Worm (Caenorhabditis elegans) whole organism, late embryonic: ENCODE measurements around the gene Y75B8A.39.

ENCODE experiments used
- C08G9.2 ChIP-seq: sonication (generic microtip); optimal IDR thresholded peaks from 2 replicates; lab custom pipeline; 2016; ENCODE audit warnings: mild to moderate bottlenecking, missing genetic modification characterization, moderate library complexity, missing compliant biosample characterization
- C38D4.7 ChIP-seq: fragments of 200-800 bp; sonication (Bioruptor generic); optimal IDR thresholded peaks from 2 replicates; lab custom pipeline; 2018; ENCODE audit warnings: mild to moderate bottlenecking, missing genetic modification characterization, moderate library complexity, missing compliant biosample characterization
- F13H6.1 ChIP-seq: sonication (generic microtip); optimal IDR thresholded peaks from 2 replicates; lab custom pipeline; 2016; ENCODE audit warnings: missing genetic modification characterization, missing compliant biosample characterization
- K09A11.1 ChIP-seq: sonication (generic microtip); optimal IDR thresholded peaks from 2 replicates; lab custom pipeline; 2017; ENCODE audit warnings: antibody characterized with exemption, mild to moderate bottlenecking, missing genetic modification characterization, missing compliant biosample characterization; ENCODE audit not compliant: insufficient read depth
- Y22D7AL.16 ChIP-seq: sonication (generic microtip); optimal IDR thresholded peaks from 2 replicates; lab custom pipeline; 2016; ENCODE audit warnings: missing genetic modification characterization, missing compliant biosample characterization
- ama-1 ChIP-seq: fragments of 150-350 bp; optimal IDR thresholded peaks from 2 replicates; lab custom pipeline; 2014
- ceh-2 ChIP-seq: sonication (generic microtip); optimal IDR thresholded peaks from 2 replicates; lab custom pipeline; 2016; ENCODE audit warnings: missing genotype, missing genetic modification characterization, missing compliant biosample characterization
- ceh-30 ChIP-seq: fragments of 150-350 bp; optimal IDR thresholded peaks from 2 replicates; lab custom pipeline; 2014; ENCODE audit warnings: missing biosample characterization, missing genetic modification characterization
- ceh-31 ChIP-seq: sonication (generic microtip); optimal IDR thresholded peaks from 2 replicates; lab custom pipeline; 2016; ENCODE audit warnings: missing genetic modification characterization, missing compliant biosample characterization
- ceh-34 ChIP-seq: sonication (generic microtip); optimal IDR thresholded peaks from 2 replicates; lab custom pipeline; 2016; ENCODE audit warnings: mild to moderate bottlenecking, missing genetic modification characterization, missing compliant biosample characterization
- ceh-6 ChIP-seq: fragments of 200-800 bp; sonication (Bioruptor generic); optimal IDR thresholded peaks from 2 replicates; lab custom pipeline; 2018; ENCODE audit warnings: mild to moderate bottlenecking, missing genetic modification characterization, missing compliant biosample characterization
- ceh-9 ChIP-seq: sonication (generic microtip); optimal IDR thresholded peaks from 2 replicates; lab custom pipeline; 2016; ENCODE audit warnings: mild to moderate bottlenecking, missing genetic modification characterization, inconsistent platforms, missing compliant biosample characterization
- che-1 ChIP-seq: sonication (generic microtip); optimal IDR thresholded peaks from 2 replicates; lab custom pipeline; 2016; ENCODE audit warnings: mild to moderate bottlenecking, missing genetic modification characterization, missing compliant biosample characterization
- dmd-4 ChIP-seq: sonication (generic microtip); optimal IDR thresholded peaks from 2 replicates; lab custom pipeline; 2016; ENCODE audit warnings: borderline replicate concordance, missing genetic modification characterization, missing compliant biosample characterization
- elt-4 ChIP-seq: sonication (generic microtip); optimal IDR thresholded peaks from 2 replicates; lab custom pipeline; 2016; ENCODE audit warnings: missing genetic modification characterization, missing compliant biosample characterization
- ets-4 ChIP-seq: sonication (generic microtip); optimal IDR thresholded peaks from 2 replicates; lab custom pipeline; 2016; ENCODE audit warnings: missing genetic modification characterization, missing compliant biosample characterization
- eyg-1 ChIP-seq: sonication (generic microtip); optimal IDR thresholded peaks from 2 replicates; lab custom pipeline; 2016; ENCODE audit warnings: missing genotype, missing genetic modification characterization, missing compliant biosample characterization
- fkh-10 ChIP-seq: fragments of 150-350 bp; optimal IDR thresholded peaks from 2 replicates; lab custom pipeline; 2014; ENCODE audit warnings: missing biosample characterization, missing genetic modification reagents, missing genetic modification characterization
- fkh-6 ChIP-seq: sonication (generic microtip); optimal IDR thresholded peaks from 2 replicates; lab custom pipeline; 2016; ENCODE audit warnings: missing genetic modification characterization, missing compliant biosample characterization
- hlh-13 ChIP-seq: fragments of 200-800 bp; sonication (Bioruptor generic); optimal IDR thresholded peaks from 2 replicates; lab custom pipeline; 2018; ENCODE audit warnings: mild to moderate bottlenecking, missing genetic modification characterization, missing compliant biosample characterization
- hlh-6 ChIP-seq: sonication (generic microtip); optimal IDR thresholded peaks from 2 replicates; lab custom pipeline; 2016; ENCODE audit warnings: missing genotype, missing genetic modification characterization, missing compliant biosample characterization
- hlh-8 ChIP-seq: sonication (generic microtip); optimal IDR thresholded peaks from 2 replicates; lab custom pipeline; 2016; ENCODE audit warnings: missing genotype, missing genetic modification characterization, missing compliant biosample characterization
- lim-6 ChIP-seq: sonication (generic microtip); optimal IDR thresholded peaks from 2 replicates; lab custom pipeline; 2016; ENCODE audit warnings: missing genetic modification characterization, missing compliant biosample characterization
- lin-11 ChIP-seq: fragments of 200-800 bp; sonication (Bioruptor generic); optimal IDR thresholded peaks from 2 replicates; lab custom pipeline; 2018; ENCODE audit warnings: mild to moderate bottlenecking, missing genetic modification characterization, missing compliant biosample characterization
- mec-3 ChIP-seq: sonication (generic microtip); optimal IDR thresholded peaks from 2 replicates; lab custom pipeline; 2016; ENCODE audit warnings: borderline replicate concordance, missing genetic modification characterization, missing compliant biosample characterization
- nfya-1 ChIP-seq: sonication (generic microtip); optimal IDR thresholded peaks from 2 replicates; lab custom pipeline; 2017; ENCODE audit warnings: missing genetic modification characterization, mild to moderate bottlenecking, missing compliant biosample characterization, antibody characterized with exemption, moderate library complexity
- nhr-232 ChIP-seq: sonication (generic microtip); optimal IDR thresholded peaks from 2 replicates; lab custom pipeline; 2016; ENCODE audit warnings: missing genetic modification characterization, missing compliant biosample characterization
- pag-3 ChIP-seq: sonication (generic microtip); optimal IDR thresholded peaks from 2 replicates; lab custom pipeline; 2016; ENCODE audit warnings: missing compliant biosample characterization, missing genetic modification characterization, borderline replicate concordance
- pax-1 ChIP-seq: fragments of 150-350 bp; optimal IDR thresholded peaks from 2 replicates; lab custom pipeline; 2014; ENCODE audit warnings: missing biosample characterization, missing genetic modification characterization
- pha-2 ChIP-seq: sonication (generic microtip); optimal IDR thresholded peaks from 2 replicates; lab custom pipeline; 2017; ENCODE audit warnings: mild to moderate bottlenecking, missing genetic modification characterization, missing compliant biosample characterization
- pqm-1 ChIP-seq: sonication (generic microtip); optimal IDR thresholded peaks from 2 replicates; lab custom pipeline; 2016; ENCODE audit warnings: missing genetic modification characterization, missing compliant biosample characterization
- ref-2 ChIP-seq: sonication (generic microtip); optimal IDR thresholded peaks from 2 replicates; lab custom pipeline; 2016; ENCODE audit warnings: missing genetic modification characterization, missing compliant biosample characterization
- rnt-1 ChIP-seq: sonication (generic microtip); optimal IDR thresholded peaks from 2 replicates; lab custom pipeline; 2016; ENCODE audit warnings: missing genetic modification characterization, missing compliant biosample characterization
- sox-2 ChIP-seq: fragments of 200-800 bp; sonication (Bioruptor generic); IDR thresholded peaks from 2 replicates; pipeline ENCODE4 v1.3.6; 2022; ENCODE audit warnings: missing genetic modification reagents, missing genetic modification characterization, missing compliant biosample characterization
- syd-9 ChIP-seq: sonication (generic microtip); optimal IDR thresholded peaks from 2 replicates; lab custom pipeline; 2016; ENCODE audit warnings: mild to moderate bottlenecking, missing genetic modification characterization, moderate library complexity, missing compliant biosample characterization
- tbx-2 ChIP-seq: sonication (generic microtip); optimal IDR thresholded peaks from 2 replicates; lab custom pipeline; 2016; ENCODE audit warnings: missing genetic modification characterization, missing compliant biosample characterization
- tbx-7 ChIP-seq: sonication (generic microtip); optimal IDR thresholded peaks from 2 replicates; lab custom pipeline; 2016; ENCODE audit warnings: missing genotype, missing genetic modification characterization, missing compliant biosample characterization
- unc-42 ChIP-seq: sonication (generic microtip); optimal IDR thresholded peaks from 2 replicates; lab custom pipeline; 2016; ENCODE audit warnings: missing genotype, missing genetic modification characterization, missing compliant biosample characterization
- unc-55 ChIP-seq: sonication (generic microtip); optimal IDR thresholded peaks from 2 replicates; lab custom pipeline; 2017; ENCODE audit warnings: missing biosample characterization, missing genetic modification reagents, missing genetic modification characterization
- zip-5 ChIP-seq: sonication (generic microtip); optimal IDR thresholded peaks from 2 replicates; lab custom pipeline; 2016; ENCODE audit warnings: missing genetic modification characterization, missing compliant biosample characterization
- ztf-16 ChIP-seq: sonication (generic microtip); optimal IDR thresholded peaks from 2 replicates; lab custom pipeline; 2017; ENCODE audit warnings: missing genetic modification characterization, missing compliant biosample characterization

Y75B8A.39 gene

ce11 chrIII:12312886-12313285 is at the start of gene Y75B8A.39:
TSS of gene Y75B8A.39 (plus strand) at chrIII:12313186.
- TF ChIP-seq nfya-1 (tag; lab: Kevin White, UChicago) (no peak), che-1 (tag; lab: Kevin White, UChicago) (no peak), ceh-34 (no peak)

- no peak for TF ChIP-seq pqm-1 (tag; lab: Kevin White, UChicago)
- TF ChIP-seq nfya-1 (tag; lab: Kevin White, UChicago), result peak; percentile 98
- TF ChIP-seq, all 69 proteins: peak for 1
These were observed 43.2 kb upstream of the Y75B8A.39 start for ce11 chrIII:12269807-12270206.

- no peak for TF ChIP-seq ceh-30
- TF ChIP-seq nfya-1 (tag; lab: Kevin White, UChicago), result peak; percentile 78
These were observed 42.6 kb upstream of the Y75B8A.39 start for ce11 chrIII:12270391-12270790.

- TF ChIP-seq hlh-8 (tag; lab: Kevin White, UChicago) (peak; percentile 48), nhr-232 (tag; lab: Kevin White, UChicago) (no peak), eyg-1 (no peak), elt-4 (tag; lab: Kevin White, UChicago) (no peak), fkh-6 (tag; lab: Kevin White, UChicago) (peak; percentile 18), dmd-4 (tag; lab: Kevin White, UChicago) (no peak), ref-2 (tag; lab: Kevin White, UChicago) (peak; percentile 55), ceh-9 (tag; lab: Kevin White, UChicago) (no peak), fkh-10 (GFP tag; lab: Kevin White, UChicago) (no peak), ceh-31 (peak; percentile 89), tbx-2 (tag; lab: Kevin White, UChicago) (peak; percentile 78), rnt-1 (peak; percentile 47), ceh-2 (tag; lab: Kevin White, UChicago) (peak; percentile 71), ceh-30 (no peak), pag-3 (tag; lab: Kevin White, UChicago) (no peak), zip-5 (peak; percentile 27), mec-3 (peak; percentile 10), unc-42 (tag; lab: Kevin White, UChicago) (peak; percentile 31), lim-6 (tag; lab: Kevin White, UChicago) (peak; percentile 29), F13H6.1 (tag; lab: Kevin White, UChicago) (no peak), Y22D7AL.16 (tag; lab: Kevin White, UChicago) (no peak), tbx-7 (tag; lab: Kevin White, UChicago) (peak; percentile 65), ets-4 (peak; percentile 85), nfya-1 (tag; lab: Kevin White, UChicago) (peak; percentile 42), ceh-34 (no peak), K09A11.1 (no peak), C08G9.2 (tag; lab: Kevin White, UChicago) (peak; percentile 88)
These were observed 39.3 kb upstream of the Y75B8A.39 start, which contains the start of the genes Y75B8A.24 and Y75B8A.25 for ce11 chrIII:12273598-12274090. TSS of gene Y75B8A.24 (minus strand) at chrIII:12273752. TSS of gene Y75B8A.25 (plus strand) at chrIII:12274040.

- TF ChIP-seq dmd-4 (tag; lab: Kevin White, UChicago) (no peak), pax-1 (tag; lab: Kevin White, UChicago) (no peak), pha-2 (no peak), K09A11.1 (no peak)
These were observed 34.2 kb upstream of the Y75B8A.39 start for ce11 chrIII:12278766-12279165.

- no peak for TF ChIP-seq dmd-4 (tag; lab: Kevin White, UChicago)
- TF ChIP-seq hlh-13, result no peak
- TF ChIP-seq pqm-1 (tag; lab: Kevin White, UChicago), result no peak
- TF ChIP-seq ceh-9 (tag; lab: Kevin White, UChicago), result no peak
- no peak for TF ChIP-seq hlh-8 (tag; lab: Kevin White, UChicago)
- TF ChIP-seq hlh-6 (tag; lab: Kevin White, UChicago), result no peak
- TF ChIP-seq pag-3 (tag; lab: Kevin White, UChicago), result no peak
- TF ChIP-seq pax-1 (tag; lab: Kevin White, UChicago), result no peak
- no peak for TF ChIP-seq unc-55
- TF ChIP-seq ceh-34, result no peak
- TF ChIP-seq C38D4.7, result no peak
- no peak for TF ChIP-seq ama-1 (lab: Kevin White, UChicago)
- TF ChIP-seq ztf-16 (tag; lab: Kevin White, UChicago), result no peak
- TF ChIP-seq K09A11.1, result no peak
- TF ChIP-seq syd-9 (tag; lab: Kevin White, UChicago), result no peak
- no peak for TF ChIP-seq ceh-6 (GFP tag; lab: Kevin White, UChicago)
- TF ChIP-seq sox-2 (GFP tag; lab: Robert Waterston, UW), result no peak
- TF ChIP-seq ref-2 (tag; lab: Kevin White, UChicago), result no peak
- no peak for TF ChIP-seq rnt-1
- TF ChIP-seq lin-11 (tag; lab: Kevin White, UChicago), result no peak
These were observed 28.8 kb upstream of the Y75B8A.39 start for ce11 chrIII:12284157-12284556.
